Worm (Caenorhabditis elegans) whole organism, L2 larva: Measurements from ENCODE around the gene F21D12.3.

Experiments used
- C34F6.9 ChIP-seq: fragments of 150-350 bp; optimal IDR thresholded peaks from 2 replicates; lab custom pipeline; 2014; ENCODE audit warnings: missing biosample characterization, missing genetic modification characterization
- F13H6.1 ChIP-seq: sonication (generic microtip); optimal IDR thresholded peaks from 2 replicates; lab custom pipeline; 2016; ENCODE audit warnings: missing genetic modification characterization, missing compliant biosample characterization
- R02D3.7 ChIP-seq: fragments of 150-350 bp; optimal IDR thresholded peaks from 2 replicates; lab custom pipeline; 2014; ENCODE audit warnings: missing biosample characterization, missing genetic modification characterization
- Y55F3AM.14 ChIP-seq: fragments of 200-800 bp; sonication (Bioruptor generic); optimal IDR thresholded peaks from 2 replicates; lab custom pipeline; 2018; ENCODE audit warnings: mild to moderate bottlenecking, missing genetic modification characterization, missing compliant biosample characterization
- ZK546.5 ChIP-seq: sonication (generic microtip); optimal IDR thresholded peaks from 2 replicates; lab custom pipeline; 2017; ENCODE audit warnings: missing biosample characterization, missing genetic modification characterization
- alr-1 ChIP-seq: fragments of 150-350 bp; optimal IDR thresholded peaks from 2 replicates; lab custom pipeline; 2014; ENCODE audit warnings: missing biosample characterization, missing genetic modification characterization
- ama-1 ChIP-seq: fragments of 150-350 bp; optimal IDR thresholded peaks from 2 replicates; lab custom pipeline; 2018; ENCODE audit warnings: inconsistent platforms
- blmp-1 ChIP-seq: sonication (generic microtip); optimal IDR thresholded peaks from 2 replicates; lab custom pipeline; 2017; ENCODE audit warnings: missing genetic modification characterization, mild to moderate bottlenecking, missing compliant biosample characterization, antibody characterized with exemption, moderate library complexity; ENCODE audit not compliant: insufficient read depth
- ceh-82 ChIP-seq: fragments of 150-350 bp; optimal IDR thresholded peaks from 2 replicates; lab custom pipeline; 2014; ENCODE audit warnings: missing biosample characterization, missing genetic modification characterization
- crh-2 ChIP-seq: sonication (generic microtip); optimal IDR thresholded peaks from 2 replicates; lab custom pipeline; 2017; ENCODE audit warnings: missing biosample characterization, missing genetic modification characterization
- dmd-4 ChIP-seq: sonication (generic microtip); optimal IDR thresholded peaks from 2 replicates; lab custom pipeline; 2017; ENCODE audit warnings: missing biosample characterization, missing genetic modification characterization
- gmeb-1 ChIP-seq: fragments of 150-350 bp; optimal IDR thresholded peaks from 2 replicates; lab custom pipeline; 2014; ENCODE audit warnings: missing biosample characterization, missing genetic modification characterization
- lin-13 ChIP-seq: fragments of 150-350 bp; optimal IDR thresholded peaks from 2 replicates; lab custom pipeline; 2014; ENCODE audit warnings: missing biosample characterization, missing genetic modification reagents, missing genetic modification characterization
- lin-39 ChIP-seq: fragments of 150-350 bp; optimal IDR thresholded peaks from 2 replicates; lab custom pipeline; 2014; ENCODE audit warnings: missing biosample characterization, missing genetic modification reagents, missing genetic modification characterization
- mab-5 ChIP-seq: fragments of 150-350 bp; optimal IDR thresholded peaks from 2 replicates; lab custom pipeline; 2014; ENCODE audit warnings: missing biosample characterization, missing genetic modification characterization
- mbf-1 ChIP-seq: sonication (generic microtip); optimal IDR thresholded peaks from 2 replicates; lab custom pipeline; 2017; ENCODE audit warnings: missing biosample characterization, missing genetic modification characterization
- mdl-1 ChIP-seq, 2 experiments: fragments of 150-350 bp in 1 of 2; sonication (generic microtip) in 1 of 2; optimal IDR thresholded peaks; 2 replicates each; lab custom pipeline; 2017; ENCODE audit warnings: missing biosample characterization in 2 of 2, missing genetic modification characterization in 2 of 2
- nhr-10 ChIP-seq: sonication (generic microtip); optimal IDR thresholded peaks from 2 replicates; lab custom pipeline; 2017; ENCODE audit warnings: missing biosample characterization, missing genetic modification characterization
- nhr-11 ChIP-seq: fragments of 150-350 bp; optimal IDR thresholded peaks from 2 replicates; lab custom pipeline; 2014; ENCODE audit warnings: missing biosample characterization, missing genetic modification characterization
- nhr-12 ChIP-seq: fragments of 150-350 bp; optimal IDR thresholded peaks from 2 replicates; lab custom pipeline; 2014; ENCODE audit warnings: missing biosample characterization, missing genetic modification characterization
- nhr-129 ChIP-seq: fragments of 150-350 bp; optimal IDR thresholded peaks from 2 replicates; lab custom pipeline; 2014; ENCODE audit warnings: missing biosample characterization, missing genetic modification characterization
- nhr-21 ChIP-seq: fragments of 150-350 bp; optimal IDR thresholded peaks from 2 replicates; lab custom pipeline; 2014; ENCODE audit warnings: missing biosample characterization, missing genetic modification characterization
- nhr-237 ChIP-seq: fragments of 150-350 bp; optimal IDR thresholded peaks from 2 replicates; lab custom pipeline; 2014; ENCODE audit warnings: missing biosample characterization, missing genetic modification characterization
- nhr-25 ChIP-seq: fragments of 150-350 bp; sonication (generic microtip); optimal IDR thresholded peaks from 3 replicates; lab custom pipeline; 2014; ENCODE audit warnings: missing biosample characterization, missing genetic modification characterization
- nhr-77 ChIP-seq: fragments of 150-350 bp; optimal IDR thresholded peaks from 2 replicates; lab custom pipeline; 2014; ENCODE audit warnings: missing biosample characterization, missing genetic modification characterization
- peb-1 ChIP-seq: fragments of 150-350 bp; optimal IDR thresholded peaks from 2 replicates; lab custom pipeline; 2014; ENCODE audit warnings: missing biosample characterization, missing genetic modification characterization
- sem-4 ChIP-seq: fragments of 150-350 bp; optimal IDR thresholded peaks from 2 replicates; lab custom pipeline; 2014; ENCODE audit warnings: missing biosample characterization, missing genetic modification reagents, missing genetic modification characterization
- sma-3 ChIP-seq: sonication (generic microtip); optimal IDR thresholded peaks from 2 replicates; lab custom pipeline; 2016; ENCODE audit warnings: missing genetic modification reagents, missing genetic modification characterization, missing compliant biosample characterization
- sma-9 ChIP-seq, 2 experiments: fragments of 150-350 bp in 1 of 2; sonication (generic microtip) in 1 of 2; optimal IDR thresholded peaks; 2 replicates each; lab custom pipeline; 2014 to 2016; ENCODE audit warnings: missing genetic modification characterization in 2 of 2, mild to moderate bottlenecking in 1 of 2, missing biosample characterization in 1 of 2, missing compliant biosample characterization in 1 of 2, missing genetic modification reagents in 1 of 2, moderate library complexity in 1 of 2
- snpc-4 ChIP-seq: fragments of 150-350 bp; optimal IDR thresholded peaks from 2 replicates; lab custom pipeline; 2014; ENCODE audit warnings: missing biosample characterization, missing genetic modification characterization
- unc-39 ChIP-seq: fragments of 150-350 bp; optimal IDR thresholded peaks from 2 replicates; lab custom pipeline; 2014; ENCODE audit warnings: missing biosample characterization, missing genetic modification characterization
- unc-55 ChIP-seq: fragments of 150-350 bp; sonication (generic microtip); optimal IDR thresholded peaks from 3 replicates; lab custom pipeline; 2014; ENCODE audit warnings: missing biosample characterization, missing genetic modification reagents, missing genetic modification characterization
- unc-62 ChIP-seq: fragments of 150-350 bp; optimal IDR thresholded peaks from 2 replicates; lab custom pipeline; 2014; ENCODE audit warnings: missing biosample characterization, missing genetic modification reagents, missing genetic modification characterization
- zag-1 ChIP-seq: fragments of 150-350 bp; optimal IDR thresholded peaks from 2 replicates; lab custom pipeline; 2014; ENCODE audit warnings: missing biosample characterization, missing genetic modification characterization
- ztf-1 ChIP-seq: fragments of 200-800 bp; sonication (Bioruptor generic); conservative IDR thresholded peaks from 2 replicates; pipeline ENCODE4 v1.3.6; 2022; ENCODE audit warnings: missing genetic modification characterization, missing compliant biosample characterization
- ztf-11 ChIP-seq: sonication (generic microtip); optimal IDR thresholded peaks from 2 replicates; lab custom pipeline; 2017; ENCODE audit warnings: missing biosample characterization, missing genetic modification characterization
- ztf-4 ChIP-seq: fragments of 150-350 bp; optimal IDR thresholded peaks from 2 replicates; lab custom pipeline; 2014; ENCODE audit warnings: missing biosample characterization, missing genetic modification characterization

Gene F21D12.3

DNA sequence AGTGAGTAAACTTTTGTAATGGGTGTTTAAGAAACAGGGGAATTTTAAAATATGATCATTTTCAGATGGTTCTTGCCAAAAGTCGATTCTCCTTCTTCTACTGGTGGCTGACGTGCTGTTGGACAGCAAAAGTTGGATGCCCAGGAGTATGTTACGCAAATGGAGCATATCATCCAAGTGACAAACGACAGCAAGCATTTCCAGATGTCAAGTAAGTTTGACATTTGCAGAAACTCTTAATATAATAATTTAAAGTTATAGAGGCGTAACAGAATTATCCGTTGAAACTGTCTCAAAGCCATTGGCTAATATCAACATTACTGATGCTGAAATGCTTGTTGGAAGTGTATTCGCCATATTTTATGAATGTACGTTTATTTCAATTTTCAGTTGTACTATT, 24.2 kb upstream of the F21D12.3 start:
- no peak for TF ChIP-seq zag-1 (tag; lab: Kevin White, UChicago)
- no peak for TF ChIP-seq mdl-1 (tag; optimal IDR thresholded peaks at IDR 0.05; lab: Kevin White, UChicago)
- TF ChIP-seq lin-39 (tag; lab: Kevin White, UChicago), result no peak
- no peak for TF ChIP-seq alr-1
- TF ChIP-seq snpc-4 (tag; lab: Kevin White, UChicago), result no peak
- no peak for TF ChIP-seq nhr-21 (tag; lab: Kevin White, UChicago)
- TF ChIP-seq ztf-4 (tag; lab: Kevin White, UChicago), result no peak
- TF ChIP-seq lin-13, result no peak
- TF ChIP-seq crh-2 (tag; lab: Kevin White, UChicago), result no peak

DNA sequence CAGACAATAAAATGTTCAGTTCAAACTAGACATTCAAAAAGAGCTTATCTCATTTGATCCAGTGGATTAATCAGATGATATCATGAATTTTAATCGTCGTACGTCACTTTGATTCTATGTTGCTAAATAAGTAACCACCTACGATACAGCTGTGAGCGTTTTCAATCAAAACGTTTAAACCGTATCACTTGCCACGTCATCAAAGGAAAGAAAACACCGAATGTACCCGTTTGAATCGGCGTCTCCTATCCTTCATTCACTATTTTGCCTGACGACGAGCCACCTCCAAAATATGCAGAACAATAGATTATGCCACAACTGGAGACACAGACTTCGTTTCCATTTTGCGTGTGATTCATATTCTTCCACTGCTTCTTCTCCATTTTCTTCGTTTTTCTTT, 22.0 kb upstream of the F21D12.3 start:
- TF ChIP-seq crh-2 (tag; lab: Kevin White, UChicago) (peak; percentile 38), sma-3 (GFP tag; lab: Kevin White, UChicago) (no peak)

DNA sequence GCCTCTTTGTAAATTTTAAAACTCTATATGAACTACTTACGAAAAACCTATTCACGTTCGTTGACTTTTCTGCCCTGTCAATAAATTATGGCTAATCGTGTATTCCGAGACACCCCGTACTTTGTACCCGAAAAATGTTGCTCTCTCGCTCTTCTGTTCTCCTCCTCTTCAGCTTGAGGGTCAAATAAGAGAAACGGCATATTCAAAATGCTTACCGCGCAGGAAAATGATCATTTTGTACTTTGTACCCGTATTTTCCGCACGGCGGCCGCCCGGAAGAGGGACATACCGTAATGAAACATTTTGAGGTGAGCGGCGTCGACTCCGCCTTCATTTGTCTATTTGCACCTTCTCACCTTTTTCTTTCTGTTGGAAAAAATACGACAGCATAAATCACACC, 19.8 kb upstream of the F21D12.3 start:
- no peak for TF ChIP-seq unc-39 (tag; lab: Kevin White, UChicago)

DNA sequence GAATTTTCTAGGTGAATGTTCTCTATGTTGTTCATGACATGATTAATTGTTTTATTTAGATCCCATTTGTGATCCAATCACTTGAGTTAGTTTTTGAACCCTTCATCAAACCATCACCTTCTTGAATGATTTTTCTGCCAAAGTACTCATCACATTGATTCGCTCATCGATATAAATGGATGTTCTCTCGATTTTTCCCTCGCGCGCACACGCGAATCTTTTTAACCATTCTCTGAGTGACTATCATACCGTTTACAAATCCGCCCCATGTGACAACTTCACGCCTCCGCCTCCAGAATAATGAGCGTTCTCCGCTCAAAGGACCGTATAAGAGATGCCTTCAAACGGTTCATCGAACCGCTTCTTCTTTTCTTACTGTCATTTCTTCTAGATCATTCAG, 19.1 kb upstream of the F21D12.3 start:
- TF ChIP-seq alr-1 (no peak), nhr-10 (tag; lab: Kevin White, UChicago) (no peak), sma-9 (GFP tag; optimal IDR thresholded peaks at IDR 0.05; lab: Kevin White, UChicago) (peak; percentile 80), sma-9 (tag; optimal IDR thresholded peaks at IDR 0.05; lab: Kevin White, UChicago) (no peak), lin-39 (tag; lab: Kevin White, UChicago) (no peak), nhr-237 (tag; lab: Kevin White, UChicago) (no peak), ZK546.5 (tag; lab: Kevin White, UChicago) (no peak), zag-1 (tag; lab: Kevin White, UChicago) (no peak), unc-55 (GFP tag; lab: Kevin White, UChicago) (no peak), nhr-12 (tag; lab: Kevin White, UChicago) (no peak), nhr-21 (tag; lab: Kevin White, UChicago) (no peak), lin-13 (no peak), R02D3.7 (tag; lab: Kevin White, UChicago) (no peak), unc-62 (no peak), F13H6.1 (tag; lab: Kevin White, UChicago) (no peak), sem-4 (tag; lab: Kevin White, UChicago) (no peak), mdl-1 (tag; optimal IDR thresholded peaks at IDR 0.05; lab: Kevin White, UChicago) (peak in 1 of 2 experiments; percentile 82), Y55F3AM.14 (GFP tag; lab: Kevin White, UChicago) (no peak), gmeb-1 (tag; lab: Kevin White, UChicago) (peak; percentile 23), blmp-1 (tag; lab: Kevin White, UChicago) (peak; percentile 68), C34F6.9 (no peak), ama-1 (lab: Kevin White, UChicago) (peak; percentile 60), ztf-1 (GFP tag; lab: Robert Waterston, UW) (no peak), peb-1 (tag; lab: Kevin White, UChicago) (no peak), dmd-4 (tag; lab: Kevin White, UChicago) (no peak), sma-3 (GFP tag; lab: Kevin White, UChicago) (peak; percentile 49), ztf-4 (tag; lab: Kevin White, UChicago) (no peak), nhr-77 (tag; lab: Kevin White, UChicago) (no peak), crh-2 (tag; lab: Kevin White, UChicago) (peak; percentile 40), nhr-11 (tag; lab: Kevin White, UChicago) (no peak), mab-5 (tag; lab: Kevin White, UChicago) (no peak), mbf-1 (no peak), nhr-25 (peak; percentile 33), ztf-11 (tag; lab: Kevin White, UChicago) (no peak), nhr-129 (tag; lab: Kevin White, UChicago) (peak; percentile 38), ceh-82 (tag; lab: Kevin White, UChicago) (no peak)
